Worm (Caenorhabditis elegans) whole organism, L2 larva: ENCODE data around the gene F13C5.1.

Experiments
- dmd-4 ChIP-seq: sonication (generic microtip); optimal IDR thresholded peaks from 2 replicates; lab custom pipeline; 2017; ENCODE audit warnings: missing biosample characterization, missing genetic modification characterization
- elt-1 ChIP-seq: fragments of 150-350 bp; optimal IDR thresholded peaks from 2 replicates; lab custom pipeline; 2014; ENCODE audit warnings: missing biosample characterization, missing genetic modification characterization
- lsy-2 ChIP-seq, 2 experiments: fragments of 150-350 bp in 1 of 2; sonication (generic microtip) in 1 of 2; optimal IDR thresholded peaks; 2 replicates each; lab custom pipeline; 2014 to 2017; ENCODE audit warnings: missing biosample characterization in 2 of 2, missing genetic modification characterization in 2 of 2
- mab-5 ChIP-seq: fragments of 150-350 bp; optimal IDR thresholded peaks from 2 replicates; lab custom pipeline; 2014; ENCODE audit warnings: missing biosample characterization, missing genetic modification characterization
- mbf-1 ChIP-seq: sonication (generic microtip); optimal IDR thresholded peaks from 2 replicates; lab custom pipeline; 2017; ENCODE audit warnings: missing biosample characterization, missing genetic modification characterization
- nhr-21 ChIP-seq: fragments of 150-350 bp; optimal IDR thresholded peaks from 2 replicates; lab custom pipeline; 2014; ENCODE audit warnings: missing biosample characterization, missing genetic modification characterization
- sem-4 ChIP-seq: fragments of 150-350 bp; optimal IDR thresholded peaks from 2 replicates; lab custom pipeline; 2014; ENCODE audit warnings: missing biosample characterization, missing genetic modification reagents, missing genetic modification characterization
- ztf-4 ChIP-seq: fragments of 150-350 bp; optimal IDR thresholded peaks from 2 replicates; lab custom pipeline; 2014; ENCODE audit warnings: missing biosample characterization, missing genetic modification characterization

DNA sequence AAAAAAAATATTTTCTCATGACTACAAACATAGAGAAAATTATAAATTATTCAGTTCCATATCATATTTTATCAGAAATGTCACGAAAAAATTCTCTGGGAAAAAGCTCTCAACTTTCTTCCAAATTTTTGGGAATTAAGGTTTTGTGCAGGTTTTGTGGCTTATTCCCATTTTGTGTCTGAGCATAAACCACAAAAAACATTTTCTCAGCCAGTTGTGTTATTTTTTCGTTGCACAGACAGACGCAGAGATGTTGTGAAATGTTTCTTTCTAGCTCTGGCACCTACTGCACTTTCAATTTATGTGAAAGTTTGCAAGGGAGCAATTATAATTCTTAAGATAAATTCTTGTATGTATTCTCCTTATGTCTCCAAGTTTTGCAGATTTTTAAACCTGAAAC, 26.9 kb upstream of the F13C5.1 start:
- TF ChIP-seq dmd-4 (tag; lab: Kevin White, UChicago): no peak
- no peak for TF ChIP-seq nhr-21 (tag; lab: Kevin White, UChicago)
- TF ChIP-seq ztf-4 (tag; lab: Kevin White, UChicago): no peak
- no peak for TF ChIP-seq lsy-2 (tag; optimal IDR thresholded peaks at IDR 0.05; lab: Kevin White, UChicago)
- no peak for TF ChIP-seq mab-5 (tag; lab: Kevin White, UChicago)
- no peak for TF ChIP-seq sem-4 (tag; lab: Kevin White, UChicago)
- no peak for TF ChIP-seq elt-1 (tag; lab: Kevin White, UChicago)
- TF ChIP-seq mbf-1 (tag; lab: Kevin White, UChicago): no peak
